Worm (Caenorhabditis elegans) whole organism, late embryonic: ENCODE data around the gene str-47.

Source experiments
- ceh-19 ChIP-seq: fragments of 200-800 bp; sonication (Bioruptor generic); optimal IDR thresholded peaks from 2 replicates; lab custom pipeline; 2018; ENCODE audit warnings: mild to moderate bottlenecking, missing genetic modification characterization, missing compliant biosample characterization
- ceh-48 ChIP-seq: sonication (generic microtip); optimal IDR thresholded peaks from 2 replicates; lab custom pipeline; 2016; ENCODE audit warnings: missing genetic modification characterization, inconsistent platforms, missing compliant biosample characterization
- fkh-10 ChIP-seq: fragments of 150-350 bp; optimal IDR thresholded peaks from 2 replicates; lab custom pipeline; 2014; ENCODE audit warnings: missing biosample characterization, missing genetic modification reagents, missing genetic modification characterization
- pax-1 ChIP-seq: fragments of 150-350 bp; optimal IDR thresholded peaks from 2 replicates; lab custom pipeline; 2014; ENCODE audit warnings: missing biosample characterization, missing genetic modification characterization
- pqm-1 ChIP-seq: sonication (generic microtip); optimal IDR thresholded peaks from 2 replicates; lab custom pipeline; 2016; ENCODE audit warnings: missing genetic modification characterization, missing compliant biosample characterization

DNA sequence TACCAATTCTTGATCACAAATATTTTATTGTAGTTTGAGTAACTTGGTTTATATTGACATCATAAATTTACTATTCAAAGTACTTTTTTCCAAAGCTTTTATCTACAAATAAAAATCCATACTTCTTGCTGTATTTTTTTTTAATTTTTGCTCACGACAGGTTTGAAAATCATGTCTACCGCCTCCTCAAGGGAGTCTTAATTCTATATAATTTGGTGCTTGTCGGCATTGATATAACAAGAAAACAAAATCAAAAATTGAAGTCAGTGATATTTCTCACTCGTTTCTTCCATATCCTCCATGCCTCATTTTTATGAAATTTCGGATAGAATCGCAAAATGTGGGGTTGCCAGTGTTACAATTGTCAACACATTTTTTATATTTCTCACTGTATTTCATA lies at the start of gene str-47:
- TF ChIP-seq pax-1 (tag; lab: Kevin White, UChicago) (no peak), ceh-48 (no peak), ceh-19 (GFP tag; lab: Kevin White, UChicago) (no peak), pqm-1 (no peak), fkh-10 (GFP tag; lab: Kevin White, UChicago) (no peak)
